Fruit fly (Drosophila melanogaster): ENCODE measurements around the gene Cdk12.

Cdk12 gene

dm6 chr3L:21509488-21510122, 6.5 kb upstream of the Cdk12 start (continued):
- no peak for TF ChIP-seq HLH4C (GFP tag; IDR thresholded peaks at IDR 0.05; ENCODE audit: partially characterized antibody)
- TF ChIP-seq CG10267 (tag; optimal IDR thresholded peaks at IDR 0.05): peak; percentile 28
- no peak for TF ChIP-seq seq (GFP tag; IDR thresholded peaks at IDR 0.05)
- peak; percentile 48 for TF ChIP-seq lilli (GFP tag; optimal IDR thresholded peaks at IDR 0.05)
- peak; percentile 23 for TF ChIP-seq btn (GFP tag; optimal IDR thresholded peaks at IDR 0.05)
- TF ChIP-seq dmrt99B (tag; optimal IDR thresholded peaks at IDR 0.05): peak; percentile 50
- peak in 1 of 2 experiments; percentile 49 for TF ChIP-seq Hr51 (GFP tag; optimal IDR thresholded peaks at IDR 0.05)
- TF ChIP-seq CG31388 (GFP tag; optimal IDR thresholded peaks at IDR 0.05): no peak
- TF ChIP-seq Dbx (GFP tag; IDR thresholded peaks at IDR 0.05): 0 out of 3 replicates have a peak, but pooled peaks have one; percentile 24
- TF ChIP-seq chm (GFP tag; IDR thresholded peaks at IDR 0.05): no peak
- no peak for TF ChIP-seq CG8478 (optimal IDR thresholded peaks at IDR 0.05)
- no peak for TF ChIP-seq sens-2 (GFP tag; IDR thresholded peaks at IDR 0.05)
- peak; percentile 40 for TF ChIP-seq Antp (GFP tag; optimal IDR thresholded peaks at IDR 0.05)
- no peak for TF ChIP-seq CG8089 (GFP tag; optimal IDR thresholded peaks at IDR 0.05)
- TF ChIP-seq CG2129 (GFP tag; IDR thresholded peaks at IDR 0.05; ENCODE audit: partially characterized antibody): no peak
- peak; percentile 46 for TF ChIP-seq CG12769 (tag; optimal IDR thresholded peaks at IDR 0.05)
- no peak for TF ChIP-seq CG12942 (GFP tag; optimal IDR thresholded peaks at IDR 0.05)
- TF ChIP-seq CG13123 (GFP tag; optimal IDR thresholded peaks at IDR 0.05): no peak
- no peak for TF ChIP-seq tup (GFP tag; optimal IDR thresholded peaks at IDR 0.05)
- no peak for TF ChIP-seq disco-r (GFP tag; optimal IDR thresholded peaks at IDR 0.05)
- TF ChIP-seq run (tag; optimal IDR thresholded peaks at IDR 0.05): no peak
- no peak for TF ChIP-seq H15 (GFP tag; IDR thresholded peaks at IDR 0.05)
- peak; percentile 3 for TF ChIP-seq CG8359 (GFP tag; optimal IDR thresholded peaks at IDR 0.05; ENCODE audit: borderline replicate concordance)
- TF ChIP-seq CG30403 (GFP tag; optimal IDR thresholded peaks at IDR 0.05): peak; percentile 55
- peak; percentile 50 for TF ChIP-seq Hsf (GFP tag; optimal IDR thresholded peaks at IDR 0.05)
- TF ChIP-seq CHES-1-like (GFP tag; optimal IDR thresholded peaks at IDR 0.05): no peak
- no peak for TF ChIP-seq pzg (GFP tag; optimal IDR thresholded peaks at IDR 0.05)
- TF ChIP-seq gsb-n (tag; optimal IDR thresholded peaks at IDR 0.05): no peak
- no peak for TF ChIP-seq Spps (tag; optimal IDR thresholded peaks at IDR 0.05)
- TF ChIP-seq CG17912 (GFP tag; optimal IDR thresholded peaks at IDR 0.05): no peak
- TF ChIP-seq so (GFP tag; IDR thresholded peaks at IDR 0.05): peak; percentile 39; the same call in 1 of the 3 replicates
- TF ChIP-seq sim (GFP tag; IDR thresholded peaks at IDR 0.05): 0 out of 2 replicates have a peak, but pooled peaks have one; percentile 35
- no peak for TF ChIP-seq fru (optimal IDR thresholded peaks at IDR 0.05)
- peak; percentile 41 for TF ChIP-seq Oli (tag; optimal IDR thresholded peaks at IDR 0.05)
- 0 out of 3 replicates have a peak, but pooled peaks have one; percentile 7 for TF ChIP-seq CG11456 (GFP tag; IDR thresholded peaks at IDR 0.05)
- no peak for TF ChIP-seq CG6854 (GFP tag; optimal IDR thresholded peaks at IDR 0.05)
- TF ChIP-seq Bdp1 (GFP tag; optimal IDR thresholded peaks at IDR 0.05): no peak
- peak; percentile 31 for TF ChIP-seq NfI (GFP tag; optimal IDR thresholded peaks at IDR 0.05)
- TF ChIP-seq CG34376 (GFP tag; optimal IDR thresholded peaks at IDR 0.05): peak; percentile 16
- peak; percentile 61; the same call in 2 of the 3 replicates for TF ChIP-seq CG17361 (GFP tag; IDR thresholded peaks at IDR 0.05)
- TF ChIP-seq prd (optimal IDR thresholded peaks at IDR 0.05): no peak
- peak; percentile 53; the same call in 2 of the 3 replicates for TF ChIP-seq prd (GFP tag; IDR thresholded peaks at IDR 0.05)
- TF ChIP-seq CTCF (GFP tag; optimal IDR thresholded peaks at IDR 0.05): no peak
- TF ChIP-seq CG2120 (GFP tag; optimal IDR thresholded peaks at IDR 0.05): peak; percentile 73
- no peak for TF ChIP-seq CG10321 (GFP tag; IDR thresholded peaks at IDR 0.05)
- TF ChIP-seq CG7556 (GFP tag; optimal IDR thresholded peaks at IDR 0.05): peak; percentile 51
- TF ChIP-seq Asciz (GFP tag; optimal IDR thresholded peaks at IDR 0.05): peak; percentile 19
- no peak for TF ChIP-seq sisA (GFP tag; IDR thresholded peaks at IDR 0.05)
- no peak for TF ChIP-seq Doc2 (GFP tag; IDR thresholded peaks at IDR 0.05)
- no peak for TF ChIP-seq Eip74EF (GFP tag; optimal IDR thresholded peaks at IDR 0.05)
- no peak for TF ChIP-seq CG6765 (GFP tag; optimal IDR thresholded peaks at IDR 0.05)

Measured in whole organism, embryonic.